Fruit fly (Drosophila melanogaster): Measurements from ENCODE around the gene Spase22-23.

The Spase22-23 gene

DNA sequence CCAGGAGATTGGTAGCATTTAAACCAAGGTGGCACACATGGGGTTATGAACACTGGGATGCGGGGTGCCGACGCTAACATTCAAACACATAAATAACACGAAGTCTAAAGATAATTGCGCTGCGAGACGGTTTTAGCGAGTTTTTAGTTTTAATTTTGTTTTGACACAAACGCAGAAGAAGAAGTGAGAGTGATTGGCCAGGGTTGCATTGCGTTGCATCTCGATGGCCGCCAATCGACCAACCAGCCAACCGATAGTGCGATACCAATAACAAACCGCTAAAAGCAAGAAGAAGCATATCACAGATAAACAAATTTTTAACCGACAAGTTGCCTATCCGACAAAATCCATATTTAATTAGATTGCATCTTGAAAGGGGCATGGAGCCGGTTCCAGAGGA is 3.1 kb downstream of the Spase22-23 start, which contains the start of the genes Spps and CG13609 (continued):
- TF ChIP-seq Atf3 (GFP tag; optimal IDR thresholded peaks at IDR 0.05) (no peak), Dll (GFP tag; IDR thresholded peaks at IDR 0.05; ENCODE audit: partially characterized antibody) (peak; percentile 84), ken (GFP tag; IDR thresholded peaks at IDR 0.05) (no peak), CG18011 (GFP tag; optimal IDR thresholded peaks at IDR 0.05) (no peak), Hmx (GFP tag; optimal IDR thresholded peaks at IDR 0.05) (no peak), CG6689 (GFP tag; IDR thresholded peaks at IDR 0.05) (no peak), zen2 (GFP tag; IDR thresholded peaks at IDR 0.05; ENCODE audit: partially characterized antibody) (peak; percentile 92), vvl (GFP tag; IDR thresholded peaks at IDR 0.05) (peak; percentile 44), Bteb2 (GFP tag; optimal IDR thresholded peaks at IDR 0.05) (no peak), ewg (GFP tag; optimal IDR thresholded peaks at IDR 0.05) (peak; percentile 11), CG2116 (GFP tag; optimal IDR thresholded peaks at IDR 0.05) (peak; percentile 99), CG4617 (GFP tag; optimal IDR thresholded peaks at IDR 0.05; ENCODE audit: borderline replicate concordance) (peak; percentile 98), HLH3B (GFP tag; IDR thresholded peaks at IDR 0.05) (no peak), CG42726 (GFP tag; IDR thresholded peaks at IDR 0.05; ENCODE audit: partially characterized antibody) (peak; percentile 92), CG2199 (GFP tag; IDR thresholded peaks at IDR 0.05) (no peak), Dek (tag; optimal IDR thresholded peaks at IDR 0.05) (no peak), slou (GFP tag; optimal IDR thresholded peaks at IDR 0.05) (no peak), CG1792 (GFP tag; optimal IDR thresholded peaks at IDR 0.05) (no peak), CG8944 (GFP tag; optimal IDR thresholded peaks at IDR 0.05) (no peak), abd-A (tag; optimal IDR thresholded peaks at IDR 0.05) (no peak), D (optimal IDR thresholded peaks at IDR 0.05) (no peak), D (GFP tag; optimal IDR thresholded peaks at IDR 0.05) (no peak), nerfin-2 (GFP tag; IDR thresholded peaks at IDR 0.05; ENCODE audit: partially characterized antibody) (peak; percentile 94), CG3163 (GFP tag; optimal IDR thresholded peaks at IDR 0.05) (no peak), CG8089 (GFP tag; optimal IDR thresholded peaks at IDR 0.05) (no peak), unpg (GFP tag; optimal IDR thresholded peaks at IDR 0.05) (no peak), ro (GFP tag; IDR thresholded peaks at IDR 0.05) (no peak), Xrp1 (GFP tag; IDR thresholded peaks at IDR 0.05) (no peak), Atf-2 (GFP tag; optimal IDR thresholded peaks at IDR 0.05) (no peak), grn (GFP tag; optimal IDR thresholded peaks at IDR 0.05) (peak; percentile 65), Kr (GFP tag; optimal IDR thresholded peaks at IDR 0.05) (no peak), gcm (GFP tag; optimal IDR thresholded peaks at IDR 0.05) (no peak), mld (GFP tag; IDR thresholded peaks at IDR 0.05; ENCODE audit: partially characterized antibody) (peak; percentile 96), CG13624 (GFP tag; optimal IDR thresholded peaks at IDR 0.05) (peak; percentile 65), CG18476 (GFP tag; optimal IDR thresholded peaks at IDR 0.05) (no peak), D19A (tag; optimal IDR thresholded peaks at IDR 0.05) (no peak), tap (tag; optimal IDR thresholded peaks at IDR 0.05) (no peak)

dm6 chr3R:24221334-24222302 is 8.2 kb downstream of the Spase22-23 start, which contains the start of gene twin:
Gene twin, minus strand, starts transcription at chr3R:24221965.
- TF ChIP-seq emc (GFP tag; optimal IDR thresholded peaks at IDR 0.05) (peak; percentile 14), pnt (GFP tag; optimal IDR thresholded peaks at IDR 0.05) (peak; percentile 23), toy (GFP tag; IDR thresholded peaks at IDR 0.05) (no peak), ato (GFP tag; IDR thresholded peaks at IDR 0.05; ENCODE audit: partially characterized antibody) (peak; percentile 32; the same call in 1 of the 2 replicates), CG10543 (GFP tag; optimal IDR thresholded peaks at IDR 0.05) (peak; percentile 13), shn (GFP tag; optimal IDR thresholded peaks at IDR 0.05) (peak; percentile 50), CG12219 (GFP tag; optimal IDR thresholded peaks at IDR 0.05) (no peak), Dad (GFP tag; optimal IDR thresholded peaks at IDR 0.05) (peak; percentile 54), cas (GFP tag; IDR thresholded peaks at IDR 0.05) (no peak), Taf1 (GFP tag; IDR thresholded peaks at IDR 0.05) (no peak), lola (GFP tag; optimal IDR thresholded peaks at IDR 0.05) (peak in 1 of 3 experiments; percentile 52), chm (GFP tag; IDR thresholded peaks at IDR 0.05) (no peak), zf30C (GFP tag; optimal IDR thresholded peaks at IDR 0.05) (no peak), ash1 (GFP tag; optimal IDR thresholded peaks at IDR 0.05) (no peak)
